Worm (Caenorhabditis elegans): ENCODE data around the gene B0393.4.
"Not testable (repeated sequence)": the region's sequence is repeated elsewhere in the genome, so short reads cannot be mapped to it uniquely, and the experiment has no call there.

B0393.4 gene

DNA sequence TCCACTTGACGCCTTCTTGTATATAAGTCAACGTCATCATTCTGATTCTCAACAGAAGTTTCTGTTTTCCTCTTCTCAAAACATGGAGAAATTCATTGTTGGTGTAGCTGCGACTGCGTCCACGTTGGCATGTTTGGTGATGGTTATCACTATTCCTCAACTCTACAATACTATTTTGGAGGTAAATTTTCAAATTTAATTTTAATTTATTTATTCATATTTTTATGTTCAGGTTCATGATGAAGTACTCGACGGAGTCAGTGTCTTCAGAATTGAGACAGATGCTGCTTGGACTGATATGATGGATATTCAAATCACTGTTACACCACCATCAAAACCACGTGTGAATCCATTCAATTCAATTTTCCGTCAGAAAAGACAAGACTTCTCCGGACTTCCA is 15.3 kb downstream of the B0393.4 start, which contains the start of gene col-89:
Gene col-89 (plus strand): TSS at position 19 of the 400 bp plus-strand sequence.
- no peak for TF ChIP-seq skn-1 (tag; optimal IDR thresholded peaks at IDR 0.05)
- TF ChIP-seq ZK546.5 (tag; optimal IDR thresholded peaks at IDR 0.05) = no peak
- no peak for TF ChIP-seq nhr-11 (tag; optimal IDR thresholded peaks at IDR 0.05)
- TF ChIP-seq unc-39 (tag; optimal IDR thresholded peaks at IDR 0.05) = no peak
- no peak for TF ChIP-seq daf-12 (tag; optimal IDR thresholded peaks at IDR 0.05)
- TF ChIP-seq nhr-28 (tag; optimal IDR thresholded peaks at IDR 0.05) = no peak
- no peak for TF ChIP-seq pha-4 (tag; optimal IDR thresholded peaks at IDR 0.05)
- no peak for TF ChIP-seq tbx-2 (tag; optimal IDR thresholded peaks at IDR 0.05)
- TF ChIP-seq fkh-2 (tag; optimal IDR thresholded peaks at IDR 0.05) = no peak
- TF ChIP-seq lin-15B (tag; optimal IDR thresholded peaks at IDR 0.05) = no peak
- no peak for TF ChIP-seq zag-1 (tag; optimal IDR thresholded peaks at IDR 0.05)

DNA sequence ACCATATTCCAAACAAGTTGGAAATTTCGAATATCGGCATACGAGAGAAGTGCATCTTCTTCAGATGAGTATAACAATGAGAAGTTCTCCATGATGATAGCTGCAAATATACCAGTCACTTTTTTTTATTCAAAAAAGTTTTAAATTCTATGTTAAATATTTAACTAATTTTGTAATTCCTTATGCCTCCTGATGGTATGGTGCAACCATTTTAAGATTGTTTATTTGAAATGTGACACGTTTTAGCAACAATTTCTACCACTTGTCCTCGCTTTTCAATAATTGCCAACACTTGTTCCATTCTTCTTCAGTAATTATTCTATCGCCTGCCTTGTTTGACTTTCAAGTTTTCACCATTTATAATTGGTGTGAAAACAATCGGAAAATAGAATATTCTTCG is 17.5 kb downstream of the B0393.4 start, which contains the start of gene F17C8.6:
Gene F17C8.6 (minus strand): TSS at position 101 of the 400 bp plus-strand sequence.
- TF ChIP-seq zag-1 (tag; optimal IDR thresholded peaks at IDR 0.05) = no peak
- TF ChIP-seq tbx-2 (tag; optimal IDR thresholded peaks at IDR 0.05) = no peak
- no peak for TF ChIP-seq egl-5 (tag; optimal IDR thresholded peaks at IDR 0.05)
- no peak for TF ChIP-seq unc-62 (GFP tag; optimal IDR thresholded peaks at IDR 0.05)
- TF ChIP-seq nhr-77 (tag; optimal IDR thresholded peaks at IDR 0.05) = no peak
- TF ChIP-seq jun-1 (tag; optimal IDR thresholded peaks at IDR 0.05) = no peak
- TF ChIP-seq pha-4 (tag; optimal IDR thresholded peaks at IDR 0.05) = no peak

ce11 chrIII:4742620-4743019 is 20.8 kb downstream of the B0393.4 start, which contains the start of gene twk-6:
Gene twk-6 (plus strand): TSS chrIII:4742920.
- not testable (repeated sequence) for TF ChIP-seq elt-1, egl-27, pha-4 (tag; optimal IDR thresholded peaks at IDR 0.05)

DNA sequence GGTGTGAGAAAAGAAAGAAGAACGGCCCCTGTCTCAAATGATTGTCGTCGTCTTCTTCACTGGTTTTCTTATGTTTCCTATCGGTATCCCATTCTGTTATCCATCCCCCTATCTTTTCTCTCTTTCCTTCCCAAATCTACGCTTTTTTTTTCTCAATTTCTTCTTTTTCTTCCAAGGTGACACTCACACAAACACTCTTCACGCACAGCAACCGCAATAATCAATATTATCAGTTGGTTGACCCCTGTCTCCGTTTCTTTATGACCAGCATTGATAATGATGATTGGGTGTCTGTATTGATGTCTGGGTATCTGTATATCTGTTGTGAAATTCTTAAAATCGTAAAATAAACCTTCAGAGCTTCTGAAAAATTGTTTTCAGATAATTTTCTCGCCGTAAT is 22.6 kb downstream of the B0393.4 start:
- TF ChIP-seq nhr-23 (tag; optimal IDR thresholded peaks at IDR 0.05) (peak; percentile 63), aly-2 (tag; optimal IDR thresholded peaks at IDR 0.05) (no peak), nfya-1 (tag; optimal IDR thresholded peaks at IDR 0.05; ENCODE audit: insufficient read depth) (peak; percentile 48), elt-1 (tag; optimal IDR thresholded peaks at IDR 0.05) (no peak), ceh-28 (tag; optimal IDR thresholded peaks at IDR 0.05) (peak; percentile 45), elt-2 (tag; optimal IDR thresholded peaks at IDR 0.05) (peak; percentile 31), lin-39 (tag; optimal IDR thresholded peaks at IDR 0.05) (peak; percentile 8)

ce11 chrIII:4739975-4740374 is 23.4 kb downstream of the B0393.4 start, which contains the start of gene ras-2:
Gene ras-2 (minus strand): TSS chrIII:4740075.
- TF ChIP-seq nhr-43 (tag; optimal IDR thresholded peaks at IDR 0.05; ENCODE audit: poor library complexity, severe bottlenecking) = no peak
- TF ChIP-seq fkh-2 (tag; optimal IDR thresholded peaks at IDR 0.05) = no peak
- no peak for TF ChIP-seq pha-4 (tag; optimal IDR thresholded peaks at IDR 0.05)
- TF ChIP-seq nhr-237 (tag; optimal IDR thresholded peaks at IDR 0.05) = no peak
- TF ChIP-seq ceh-82 (tag; optimal IDR thresholded peaks at IDR 0.05) = no peak
- TF ChIP-seq nhr-77 (tag; optimal IDR thresholded peaks at IDR 0.05) = no peak
- TF ChIP-seq mml-1 (tag; optimal IDR thresholded peaks at IDR 0.05) = no peak
- no peak for TF ChIP-seq nhr-76 (tag; optimal IDR thresholded peaks at IDR 0.05)
- TF ChIP-seq nhr-23 (tag; optimal IDR thresholded peaks at IDR 0.05) = no peak
- TF ChIP-seq nfya-1 (tag; optimal IDR thresholded peaks at IDR 0.05; ENCODE audit: insufficient read depth) = no peak
- TF ChIP-seq sea-2 (GFP tag; optimal IDR thresholded peaks at IDR 0.05) = no peak
- TF ChIP-seq ceh-16 (tag; optimal IDR thresholded peaks at IDR 0.05) = no peak
- TF ChIP-seq elt-2 (tag; optimal IDR thresholded peaks at IDR 0.05) = no peak
- no peak for TF ChIP-seq egl-5 (tag; optimal IDR thresholded peaks at IDR 0.05)
- TF ChIP-seq daf-12 (tag; optimal IDR thresholded peaks at IDR 0.05) = no peak
- TF ChIP-seq jun-1 (tag; optimal IDR thresholded peaks at IDR 0.05) = no peak

ce11 chrIII:4735443-4735842 is 28.0 kb downstream of the B0393.4 start, which contains the start of gene F17C8.7:
Gene F17C8.7 (plus strand): TSS chrIII:4735743.
- TF ChIP-seq nhr-237 (tag; optimal IDR thresholded peaks at IDR 0.05) (no peak), eor-1 (tag; optimal IDR thresholded peaks at IDR 0.05) (no peak), lin-15B (tag; optimal IDR thresholded peaks at IDR 0.05) (no peak), elt-2 (tag; optimal IDR thresholded peaks at IDR 0.05) (no peak), ztf-4 (tag; optimal IDR thresholded peaks at IDR 0.05) (no peak), ceh-9 (tag; optimal IDR thresholded peaks at IDR 0.05) (no peak), lin-39 (tag; optimal IDR thresholded peaks at IDR 0.05) (no peak), aly-2 (tag; optimal IDR thresholded peaks at IDR 0.05) (no peak)

All from whole organism, L3 larva.